Fruit fly (Drosophila melanogaster) whole organism, embryonic: ENCODE results near the gene CG17930.
A peak's percentile ranks its signal among the peaks of the same experiment; 100 is the strongest.

Source experiments
- Awh ChIP-seq: fragments of 200-800 bp; sonication (Bioruptor generic); IDR thresholded peaks from 2 replicates; pipeline ENCODE4, ENCODE4 v1.3.6; 2022; ENCODE audit warnings: missing biosample characterization, missing genetic modification characterization
- BtbVII ChIP-seq: fragments of 200-800 bp; sonication (Bioruptor generic); optimal IDR thresholded peaks from 3 replicates; lab custom pipeline; 2017; ENCODE audit warnings: missing biosample characterization, mild to moderate bottlenecking, missing genetic modification characterization
- CG10267 ChIP-seq: fragments of 200-800 bp; sonication (Bioruptor generic); optimal IDR thresholded peaks from 2 replicates; lab custom pipeline; 2018; ENCODE audit warnings: missing biosample characterization, mild to moderate bottlenecking, missing genetic modification characterization, moderate library complexity
- CG10979 ChIP-seq: fragments of 200-800 bp; sonication (Bioruptor generic); optimal IDR thresholded peaks from 2 replicates; lab custom pipeline; 2018; ENCODE audit warnings: missing biosample characterization, mild to moderate bottlenecking, missing genetic modification characterization, moderate library complexity
- CG1233 ChIP-seq: fragments of 200-800 bp; sonication (Bioruptor generic); optimal IDR thresholded peaks from 4 replicates; lab custom pipeline; 2018; ENCODE audit warnings: missing biosample characterization, mild to moderate bottlenecking, missing genetic modification characterization
- CG14014 ChIP-seq: fragments of 200-800 bp; sonication (Bioruptor generic); IDR thresholded peaks from 2 replicates; pipeline ENCODE4 v1.3.6; 2022; ENCODE audit warnings: missing biosample characterization, missing genetic modification characterization
- CG14050 ChIP-seq: fragments of 200-800 bp; sonication (Bioruptor generic); IDR thresholded peaks from 3 replicates; pipeline ENCODE4 v1.3.6; 2022; ENCODE audit warnings: missing biosample characterization, missing genetic modification characterization
- CG14441 ChIP-seq: fragments of 200-800 bp; sonication (Bioruptor generic); IDR thresholded peaks from 2 replicates; pipeline ENCODE4 v1.3.6; 2022; ENCODE audit warnings: missing biosample characterization, missing genetic modification characterization
- CG15479 ChIP-seq: fragments of 200-800 bp; sonication (Bioruptor generic); optimal IDR thresholded peaks from 3 replicates; lab custom pipeline; 2019; ENCODE audit warnings: missing biosample characterization, mild to moderate bottlenecking, missing genetic modification characterization, moderate library complexity
- CG2202 ChIP-seq: fragments of 200-800 bp; sonication (Bioruptor generic); optimal IDR thresholded peaks from 2 replicates; lab custom pipeline; 2018; ENCODE audit warnings: missing biosample characterization, mild to moderate bottlenecking, missing genetic modification characterization
- CG34422 ChIP-seq: fragments of 200-800 bp; sonication (Bioruptor generic); IDR thresholded peaks from 3 replicates; pipeline ENCODE4 v1.3.6; 2022; ENCODE audit warnings: missing biosample characterization, missing genetic modification characterization
- CG4854 ChIP-seq: fragments of 200-800 bp; sonication (Bioruptor generic); optimal IDR thresholded peaks from 2 replicates; lab custom pipeline; 2016; ENCODE audit warnings: missing biosample characterization, missing genetic modification characterization, inconsistent platforms
- CG6689 ChIP-seq: fragments of 200-800 bp; sonication (Bioruptor generic); IDR thresholded peaks from 2 replicates; pipeline ENCODE4 v1.3.6; 2022; ENCODE audit warnings: missing biosample characterization, missing genetic modification characterization
- CG7839 ChIP-seq: fragments of 200-800 bp; sonication (Bioruptor generic); optimal IDR thresholded peaks from 3 replicates; lab custom pipeline; 2018; ENCODE audit warnings: missing biosample characterization, mild to moderate bottlenecking, missing genetic modification characterization, moderate library complexity
- CG8290 ChIP-seq, 3 experiments: fragments of 200-800 bp; sonication (Bioruptor generic); optimal IDR thresholded peaks; 2 replicates each; lab custom pipeline; 2016 to 2019; ENCODE audit warnings: missing biosample characterization in 3 of 3, missing genetic modification characterization in 3 of 3, mild to moderate bottlenecking in 2 of 3, moderate library complexity in 1 of 3
- CHES-1-like ChIP-seq: fragments of 200-800 bp; sonication (Bioruptor generic); optimal IDR thresholded peaks from 2 replicates; lab custom pipeline; 2016; ENCODE audit warnings: missing biosample characterization, missing genetic modification characterization
- D19B ChIP-seq: fragments of 200-800 bp; sonication (Bioruptor generic); optimal IDR thresholded peaks from 2 replicates; lab custom pipeline; 2017; ENCODE audit warnings: missing biosample characterization, mild to moderate bottlenecking, missing genetic modification characterization
- Dek ChIP-seq: fragments of 200-800 bp; sonication (Bioruptor generic); optimal IDR thresholded peaks from 3 replicates; lab custom pipeline; 2019; ENCODE audit warnings: missing biosample characterization, mild to moderate bottlenecking, missing genetic modification characterization, moderate library complexity
- Dip3 ChIP-seq: fragments of 200-800 bp; sonication (Bioruptor generic); optimal IDR thresholded peaks from 3 replicates; lab custom pipeline; 2016; ENCODE audit warnings: missing biosample characterization, missing genetic modification characterization
- Doc3 ChIP-seq: fragments of 200-800 bp; sonication (Bioruptor generic); IDR thresholded peaks from 3 replicates; pipeline ENCODE4 v1.3.6; 2022; ENCODE audit warnings: missing biosample characterization, missing genetic modification characterization; ENCODE audit not compliant: partially characterized antibody
- Dp ChIP-seq: fragments of 200-800 bp; sonication (Bioruptor generic); optimal IDR thresholded peaks from 2 replicates; lab custom pipeline; 2018; ENCODE audit warnings: missing biosample characterization, mild to moderate bottlenecking, missing genetic modification characterization, moderate library complexity
- Hand ChIP-seq: fragments of 200-800 bp; sonication (Bioruptor generic); optimal IDR thresholded peaks from 2 replicates; lab custom pipeline; 2017; ENCODE audit warnings: mild to moderate bottlenecking, missing biosample characterization, missing genetic modification reagents, missing genetic modification characterization
- Hey ChIP-seq: fragments of 200-800 bp; sonication (Bioruptor generic); optimal IDR thresholded peaks from 3 replicates; lab custom pipeline; 2018; ENCODE audit warnings: missing biosample characterization, mild to moderate bottlenecking, missing genetic modification characterization
- Kr ChIP-seq: fragments of 200-800 bp; sonication (Bioruptor generic); optimal IDR thresholded peaks from 2 replicates; lab custom pipeline; 2017; ENCODE audit warnings: missing biosample characterization, mild to moderate bottlenecking, missing genetic modification characterization
- MTF-1 ChIP-seq: fragments of 200-800 bp; sonication (Bioruptor generic); optimal IDR thresholded peaks from 2 replicates; lab custom pipeline; 2018; ENCODE audit warnings: missing biosample characterization, mild to moderate bottlenecking, missing genetic modification characterization, borderline replicate concordance
- Mad ChIP-seq: fragments of 200-800 bp; sonication (Bioruptor generic); optimal IDR thresholded peaks from 2 replicates; lab custom pipeline; 2016; ENCODE audit warnings: missing biosample characterization, missing genetic modification characterization
- Nf-YB ChIP-seq: fragments of 200-800 bp; sonication (Bioruptor generic); optimal IDR thresholded peaks from 3 replicates; lab custom pipeline; 2019; ENCODE audit warnings: missing biosample characterization, mild to moderate bottlenecking, missing genetic modification characterization, moderate library complexity
- Stat92E ChIP-seq, 3 experiments: fragments of >200 bp in 2 of 3; fragments of 200-800 bp in 1 of 3; sonication (Bioruptor generic) in 1 of 3; optimal IDR thresholded peaks; 2 replicates each; lab custom pipeline; 2017 to 2019; ENCODE audit warnings: missing biosample characterization in 3 of 3, missing genetic modification characterization in 3 of 3, mild to moderate bottlenecking in 1 of 3, moderate library complexity in 1 of 3
- Usf ChIP-seq: fragments of 200-800 bp; sonication (Bioruptor generic); optimal IDR thresholded peaks from 2 replicates; lab custom pipeline; 2017; ENCODE audit warnings: missing genotype, missing biosample characterization, missing genetic modification characterization
- Xrp1 ChIP-seq: fragments of 200-800 bp; sonication (Bioruptor generic); IDR thresholded peaks from 2 replicates; pipeline ENCODE4 v1.3.6; 2022; ENCODE audit warnings: missing biosample characterization, missing genetic modification characterization
- al ChIP-seq: fragments of 200-800 bp; sonication (Bioruptor generic); IDR thresholded peaks from 2 replicates; pipeline ENCODE4 v1.3.6; 2022; ENCODE audit warnings: missing biosample characterization, missing genetic modification characterization
- chinmo ChIP-seq: fragments of 200-800 bp; sonication (Bioruptor generic); IDR thresholded peaks from 4 replicates; pipeline ENCODE4 v1.3.6; 2022; ENCODE audit warnings: missing biosample characterization, missing genetic modification characterization; ENCODE audit not compliant: partially characterized antibody
- chm ChIP-seq: fragments of 200-800 bp; sonication (Bioruptor generic); IDR thresholded peaks from 2 replicates; pipeline ENCODE4 v1.3.6; 2022; ENCODE audit warnings: missing biosample characterization, missing genetic modification characterization
- ci ChIP-seq: fragments of 200-800 bp; sonication (Bioruptor generic); IDR thresholded peaks from 3 replicates; pipeline ENCODE4 v1.3.6; 2022; ENCODE audit warnings: missing biosample characterization, missing genetic modification characterization
- corto ChIP-seq: fragments of 200-800 bp; sonication (Bioruptor generic); optimal IDR thresholded peaks from 2 replicates; lab custom pipeline; 2016; ENCODE audit warnings: missing biosample characterization, mild to moderate bottlenecking, missing genetic modification characterization, moderate library complexity
- emc ChIP-seq: fragments of 200-800 bp; sonication (Bioruptor generic); optimal IDR thresholded peaks from 2 replicates; lab custom pipeline; 2016; ENCODE audit warnings: missing biosample characterization, missing genetic modification characterization
- en ChIP-seq: fragments of 200-800 bp; sonication (Bioruptor generic); optimal IDR thresholded peaks from 2 replicates; lab custom pipeline; 2016; ENCODE audit warnings: missing biosample characterization, missing genetic modification characterization
- gcm ChIP-seq: fragments of 200-800 bp; sonication (Bioruptor generic); optimal IDR thresholded peaks from 2 replicates; lab custom pipeline; 2019; ENCODE audit warnings: missing biosample characterization, mild to moderate bottlenecking, missing genetic modification characterization, moderate library complexity
- gsb-n ChIP-seq: fragments of 200-800 bp; sonication (Bioruptor generic); optimal IDR thresholded peaks from 3 replicates; lab custom pipeline; 2018; ENCODE audit warnings: missing biosample characterization, mild to moderate bottlenecking, missing genetic modification characterization
- hkb ChIP-seq, 2 experiments: fragments of 200-800 bp in 1 of 2; fragments of >200 bp in 1 of 2; sonication (Bioruptor generic) in 1 of 2; IDR thresholded peaks in 1 of 2; optimal IDR thresholded peaks in 1 of 2; 2 replicates each; pipeline versions ENCODE4 v1.3.6 to Lab custom; 2017 to 2022; ENCODE audit warnings: missing biosample characterization in 1 of 2, missing genetic modification characterization in 1 of 2
- jumu ChIP-seq: fragments of 200-800 bp; sonication (Bioruptor generic); optimal IDR thresholded peaks from 3 replicates; lab custom pipeline; 2016; ENCODE audit warnings: missing biosample characterization, missing genetic modification characterization
- kah ChIP-seq: fragments of 200-800 bp; sonication (Bioruptor generic); optimal IDR thresholded peaks from 2 replicates; lab custom pipeline; 2018; ENCODE audit warnings: missing biosample characterization, mild to moderate bottlenecking, missing genetic modification characterization
- nau ChIP-seq: fragments of 200-800 bp; sonication (Bioruptor generic); optimal IDR thresholded peaks from 3 replicates; lab custom pipeline; 2017; ENCODE audit warnings: missing biosample characterization, mild to moderate bottlenecking, missing genetic modification characterization, missing genetic modification reagents
- otp ChIP-seq: fragments of 200-800 bp; sonication (Bioruptor generic); IDR thresholded peaks from 3 replicates; pipeline ENCODE4, ENCODE4 v1.3.6; 2022; ENCODE audit warnings: missing biosample characterization, missing genetic modification characterization
- sim ChIP-seq: fragments of 200-800 bp; sonication (Bioruptor generic); IDR thresholded peaks from 2 replicates; pipeline ENCODE4 v1.3.6; 2022; ENCODE audit warnings: missing biosample characterization, missing genetic modification characterization
- sna ChIP-seq: fragments of 200-800 bp; sonication (Bioruptor generic); IDR thresholded peaks from 2 replicates; pipeline ENCODE4 v1.3.6; 2022; ENCODE audit warnings: missing biosample characterization, missing genetic modification characterization; ENCODE audit not compliant: partially characterized antibody
- tna ChIP-seq: fragments of 200-800 bp; sonication (Bioruptor generic); IDR thresholded peaks from 2 replicates; pipeline ENCODE4 v1.3.6; 2022; ENCODE audit warnings: missing biosample characterization, missing genetic modification characterization; ENCODE audit not compliant: partially characterized antibody
- twi ChIP-seq: fragments of 200-800 bp; optimal IDR thresholded peaks from 2 replicates; lab custom pipeline; 2019; ENCODE audit warnings: missing biosample characterization, mild to moderate bottlenecking, missing genetic modification characterization, moderate library complexity
- wek ChIP-seq: fragments of 200-800 bp; sonication (Bioruptor generic); optimal IDR thresholded peaks from 3 replicates; lab custom pipeline; 2018; ENCODE audit warnings: missing biosample characterization, mild to moderate bottlenecking, missing genetic modification characterization, moderate library complexity

CG17930 gene

DNA sequence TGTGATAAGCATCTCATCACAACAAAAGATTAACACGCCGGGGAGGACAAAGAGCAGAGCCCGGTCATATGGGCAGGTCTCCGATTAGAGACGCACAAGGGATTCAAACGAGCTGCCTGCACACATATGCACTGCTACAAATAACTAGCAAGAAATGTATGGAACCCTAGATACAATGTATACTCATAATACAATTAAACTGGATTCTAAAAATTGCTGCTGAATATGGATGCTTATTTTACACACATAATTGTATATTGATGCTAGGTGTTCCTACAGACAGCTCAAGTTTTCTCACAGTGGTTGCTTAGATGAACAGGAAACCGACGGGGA is 9.4 kb downstream of the CG17930 start (continued):
- TF ChIP-seq CG4854 (GFP tag; lab: Kevin White, UChicago) = no peak
- no peak for TF ChIP-seq CG14441 (GFP tag; lab: Robert Waterston, UW)
- peak; percentile 28 for TF ChIP-seq Usf (GFP tag; lab: Kevin White, UChicago)
- peak; percentile 83 for TF ChIP-seq CG10979 (tag; lab: Kevin White, UChicago)
- no peak for TF ChIP-seq Mad (GFP tag; lab: Kevin White, UChicago)
- peak; percentile 74 for TF ChIP-seq CG2202 (tag; lab: Kevin White, UChicago)
- TF ChIP-seq CG14050 (GFP tag; lab: Robert Waterston, UW) = no peak
- TF ChIP-seq en (GFP tag; lab: Kevin White, UChicago) = no peak
- TF ChIP-seq wek (GFP tag; lab: Kevin White, UChicago) = no peak
- TF ChIP-seq chinmo (GFP tag; lab: Robert Waterston, UW) = no peak
- TF ChIP-seq kah (GFP tag; lab: Kevin White, UChicago) = no peak
- TF ChIP-seq D19B (GFP tag; lab: Kevin White, UChicago) = no peak
- peak; percentile 88 for TF ChIP-seq CG15479 (GFP tag; lab: Kevin White, UChicago)
- peak; percentile 68 for TF ChIP-seq CG8290 (GFP tag; optimal IDR thresholded peaks at IDR 0.05; lab: Kevin White, UChicago)
- no peak for TF ChIP-seq CG8290 (tag; optimal IDR thresholded peaks at IDR 0.05; lab: Kevin White, UChicago)
- no peak for TF ChIP-seq emc
- no peak for TF ChIP-seq Doc3 (GFP tag; lab: Robert Waterston, UW)
- TF ChIP-seq chm = peak; percentile 59; the same call in 1 of the 2 replicates
- no peak for TF ChIP-seq Dp (GFP tag; lab: Kevin White, UChicago)
- TF ChIP-seq sna (GFP tag; lab: Robert Waterston, UW) = no peak
- TF ChIP-seq gcm (GFP tag; lab: Kevin White, UChicago) = peak; percentile 66
- TF ChIP-seq BtbVII (GFP tag; lab: Kevin White, UChicago) = no peak
- TF ChIP-seq Hand (GFP tag; lab: Kevin White, UChicago) = no peak
- peak; percentile 76 for TF ChIP-seq Kr (GFP tag; lab: Kevin White, UChicago)
- no peak for TF ChIP-seq Hey
- peak; percentile 71; the same call in 2 of the 3 replicates for TF ChIP-seq otp (GFP tag; lab: Robert Waterston, UW)
- peak; percentile 61 for TF ChIP-seq CG6689
- no peak for TF ChIP-seq tna (GFP tag; lab: Robert Waterston, UW)
- peak; percentile 26 for TF ChIP-seq CHES-1-like (GFP tag; lab: Kevin White, UChicago)
- TF ChIP-seq Nf-YB = no peak
- peak in 1 of 3 experiments; percentile 25 for TF ChIP-seq Stat92E (GFP tag; optimal IDR thresholded peaks at IDR 0.05; lab: Kevin White, UChicago)
- peak; percentile 78 for TF ChIP-seq CG10267 (tag; lab: Kevin White, UChicago)
- no peak for TF ChIP-seq corto (GFP tag; lab: Kevin White, UChicago)
- peak; percentile 67 for TF ChIP-seq jumu
- TF ChIP-seq Awh = peak; percentile 36; the same call in 1 of the 2 replicates
- TF ChIP-seq CG34422 = peak; percentile 77; the same call in 2 of the 3 replicates
- peak; percentile 52; the same call in 1 of the 2 replicates for TF ChIP-seq sim
- TF ChIP-seq CG14014 (GFP tag; lab: Robert Waterston, UW) = no peak
- TF ChIP-seq ci (GFP tag; lab: Robert Waterston, UW) = peak; percentile 74; the same call in 2 of the 3 replicates
- peak; percentile 92 for TF ChIP-seq Xrp1 (GFP tag; lab: Robert Waterston, UW)
- TF ChIP-seq Dip3 (GFP tag; lab: Kevin White, UChicago) = no peak
- peak; percentile 85 for TF ChIP-seq gsb-n (tag; lab: Kevin White, UChicago)
- no peak for TF ChIP-seq al (GFP tag; lab: Robert Waterston, UW)
- no peak for TF ChIP-seq Dek (tag; lab: Kevin White, UChicago)
- no peak for TF ChIP-seq hkb (optimal IDR thresholded peaks at IDR 0.05; lab: Kevin White, UChicago)
- TF ChIP-seq hkb (GFP tag; IDR thresholded peaks at IDR 0.05; lab: Robert Waterston, UW) = 0 out of 2 replicates have a peak, but pooled peaks have one; percentile 20
- peak; percentile 51 for TF ChIP-seq CG1233 (GFP tag; lab: Kevin White, UChicago)
- no peak for TF ChIP-seq MTF-1
- peak; percentile 57 for TF ChIP-seq CG7839 (tag; lab: Kevin White, UChicago)
- TF ChIP-seq twi (tag; lab: Kevin White, UChicago) = peak; percentile 23
- TF ChIP-seq nau = no peak
